Worm (Caenorhabditis elegans): Measurements from ENCODE around the gene C23H5.8.

DNA sequence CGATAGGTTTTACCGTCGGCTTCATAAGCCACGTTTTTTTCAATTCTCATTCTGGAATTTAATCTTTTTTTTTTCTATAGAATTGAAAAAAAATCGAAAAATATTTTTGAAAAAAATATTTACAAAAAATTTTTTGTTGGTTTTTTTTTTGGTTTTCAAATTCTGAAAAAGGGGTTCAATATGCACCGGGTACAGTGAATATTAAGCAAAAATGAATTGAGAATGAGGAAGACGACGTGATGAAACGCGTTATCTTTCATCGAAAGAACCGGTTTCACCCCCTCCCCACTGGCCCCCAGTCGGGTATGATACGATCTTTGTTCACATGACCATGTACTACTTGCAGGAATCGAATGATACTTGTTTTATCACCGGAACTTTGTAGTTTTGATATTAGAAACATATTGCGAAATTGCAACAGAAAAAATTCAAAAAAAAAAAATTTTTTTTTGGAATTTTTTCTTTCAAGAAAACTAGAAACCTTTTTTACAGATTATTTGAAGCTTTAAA is 36.1 kb upstream of the C23H5.8 start, which contains the start of gene C54E4.5:
- TF ChIP-seq lsy-2 (tag; optimal IDR thresholded peaks at IDR 0.05) (no peak), nhr-237 (tag; optimal IDR thresholded peaks at IDR 0.05) (no peak), hlh-1 (tag; optimal IDR thresholded peaks at IDR 0.05) (no peak), tbx-8 (GFP tag; optimal IDR thresholded peaks at IDR 0.05) (no peak), snpc-4 (tag; optimal IDR thresholded peaks at IDR 0.05) (no peak), drap-1 (GFP tag; optimal IDR thresholded peaks at IDR 0.05) (no peak), unc-120 (tag; optimal IDR thresholded peaks at IDR 0.05; ENCODE audit: poor library complexity, severe bottlenecking) (no peak), elt-1 (tag; optimal IDR thresholded peaks at IDR 0.05; ENCODE audit: borderline replicate concordance, insufficient read depth) (peak; percentile 52), nhr-76 (tag; optimal IDR thresholded peaks at IDR 0.05) (no peak), elt-3 (tag; optimal IDR thresholded peaks at IDR 0.05) (no peak), unc-62 (GFP tag; optimal IDR thresholded peaks at IDR 0.05) (no peak)
